Worm (Caenorhabditis elegans) whole organism, L1 larva: ENCODE results near the gene tra-2.

Experiments
- aha-1 ChIP-seq: fragments of 150-350 bp; optimal IDR thresholded peaks from 2 replicates; lab custom pipeline; 2014; ENCODE audit warnings: missing biosample characterization, missing genetic modification characterization
- ceh-8 ChIP-seq: fragments of 200-800 bp; sonication (Bioruptor generic); optimal IDR thresholded peaks from 2 replicates; lab custom pipeline; 2018; ENCODE audit warnings: mild to moderate bottlenecking, missing genetic modification characterization, moderate library complexity, missing compliant biosample characterization
- ceh-82 ChIP-seq, 3 experiments: fragments of 150-350 bp in 1 of 3; sonication (generic microtip) in 2 of 3; optimal IDR thresholded peaks; 2 replicates each; lab custom pipeline; 2014 to 2017; ENCODE audit warnings: missing biosample characterization in 3 of 3, missing genetic modification characterization in 3 of 3
- ces-1 ChIP-seq: fragments of 150-350 bp; optimal IDR thresholded peaks from 2 replicates; lab custom pipeline; 2014; ENCODE audit warnings: missing biosample characterization, missing genetic modification reagents, missing genetic modification characterization
- dpl-1 ChIP-seq, 3 experiments: fragments of 150-350 bp in 2 of 3; sonication (generic microtip) in 1 of 3; optimal IDR thresholded peaks; 2 replicates each; lab custom pipeline; 2014 to 2017; ENCODE audit warnings: missing biosample characterization in 3 of 3, missing genetic modification characterization in 3 of 3, missing genetic modification reagents in 3 of 3
- efl-1 ChIP-seq, 4 experiments: fragments of 150-350 bp; optimal IDR thresholded peaks in 3 of 4; peaks in 1 of 4; 1 replicate in 1 of 4; 2 replicates in 3 of 4; lab custom pipeline; 2014; ENCODE audit warnings: missing biosample characterization in 2 of 4, missing genetic modification characterization in 2 of 4, missing genetic modification reagents in 2 of 4
- efl-3 ChIP-seq: fragments of 200-800 bp; sonication (Bioruptor generic); optimal IDR thresholded peaks from 2 replicates; lab custom pipeline; 2018; ENCODE audit warnings: mild to moderate bottlenecking, missing genetic modification characterization, missing compliant biosample characterization
- egl-13 ChIP-seq: sonication (generic microtip); optimal IDR thresholded peaks from 2 replicates; lab custom pipeline; 2016; ENCODE audit warnings: missing genotype, missing genetic modification reagents, missing genetic modification characterization, missing compliant biosample characterization
- egl-27 ChIP-seq, 2 experiments: fragments of 150-350 bp in 1 of 2; sonication (generic microtip); optimal IDR thresholded peaks; 3 replicates each; lab custom pipeline; 2017 to 2018; ENCODE audit warnings: missing biosample characterization in 2 of 2, missing genetic modification characterization in 2 of 2, missing genetic modification reagents in 2 of 2
- fkh-10 ChIP-seq: sonication (generic microtip); optimal IDR thresholded peaks from 2 replicates; lab custom pipeline; 2017; ENCODE audit warnings: missing biosample characterization, missing genetic modification reagents, missing genetic modification characterization
- fkh-8 ChIP-seq: sonication (generic microtip); optimal IDR thresholded peaks from 2 replicates; lab custom pipeline; 2016; ENCODE audit warnings: mild to moderate bottlenecking, missing genetic modification characterization, missing compliant biosample characterization
- hpl-2 ChIP-seq: fragments of 150-350 bp; optimal IDR thresholded peaks from 2 replicates; lab custom pipeline; 2014; ENCODE audit warnings: missing biosample characterization, missing genetic modification reagents, missing genetic modification characterization
- irx-1 ChIP-seq: sonication (generic microtip); optimal IDR thresholded peaks from 2 replicates; lab custom pipeline; 2016; ENCODE audit warnings: missing genetic modification characterization, missing compliant biosample characterization
- isw-1 ChIP-seq: fragments of 200-800 bp; sonication (Bioruptor generic); IDR thresholded peaks from 2 replicates; pipeline ENCODE4 v1.3.6; 2022; ENCODE audit warnings: missing genetic modification characterization, missing compliant biosample characterization
- jun-1 ChIP-seq: fragments of 150-350 bp; optimal IDR thresholded peaks from 2 replicates; lab custom pipeline; 2014; ENCODE audit warnings: missing biosample characterization, missing genetic modification reagents, missing genetic modification characterization
- lin-14 ChIP-seq: fragments of 200-800 bp; sonication (Bioruptor generic); optimal IDR thresholded peaks from 2 replicates; lab custom pipeline; 2018; ENCODE audit warnings: mild to moderate bottlenecking, missing genetic modification characterization, moderate library complexity, missing compliant biosample characterization
- lin-35 ChIP-seq, 2 experiments: fragments of 150-350 bp; optimal IDR thresholded peaks; 2 replicates each; lab custom pipeline; 2014; ENCODE audit warnings: missing biosample characterization in 2 of 2, missing genetic modification characterization in 2 of 2, missing genetic modification reagents in 2 of 2
- lir-3 ChIP-seq: sonication (generic microtip); optimal IDR thresholded peaks from 2 replicates; lab custom pipeline; 2016; ENCODE audit warnings: mild to moderate bottlenecking, missing genetic modification characterization, moderate library complexity, missing compliant biosample characterization; ENCODE audit not compliant: poor library complexity
- lsy-2 ChIP-seq, 2 experiments: fragments of 150-350 bp; optimal IDR thresholded peaks; 2 replicates each; lab custom pipeline; 2014; ENCODE audit warnings: missing biosample characterization in 2 of 2, missing genetic modification characterization in 2 of 2
- mab-9 ChIP-seq: fragments of 200-800 bp; sonication (Bioruptor generic); IDR thresholded peaks from 2 replicates; pipeline ENCODE4 v1.3.6; 2022; ENCODE audit warnings: missing genetic modification reagents, missing genetic modification characterization, missing compliant biosample characterization
- mep-1 ChIP-seq: fragments of 150-350 bp; optimal IDR thresholded peaks from 2 replicates; lab custom pipeline; 2014; ENCODE audit warnings: missing biosample characterization, missing genetic modification characterization
- nhr-47 ChIP-seq: sonication (generic microtip); optimal IDR thresholded peaks from 2 replicates; lab custom pipeline; 2016; ENCODE audit warnings: mild to moderate bottlenecking, missing genetic modification characterization, moderate library complexity, missing compliant biosample characterization
- nhr-71 ChIP-seq: sonication (generic microtip); optimal IDR thresholded peaks from 2 replicates; lab custom pipeline; 2016; ENCODE audit warnings: mild to moderate bottlenecking, missing genetic modification characterization, moderate library complexity, missing compliant biosample characterization
- nhr-76 ChIP-seq: sonication (generic microtip); optimal IDR thresholded peaks from 2 replicates; lab custom pipeline; 2017; ENCODE audit warnings: missing biosample characterization, missing genetic modification characterization
- nhr-90 ChIP-seq: sonication (generic microtip); optimal IDR thresholded peaks from 2 replicates; lab custom pipeline; 2016; ENCODE audit warnings: mild to moderate bottlenecking, missing genetic modification characterization, missing compliant biosample characterization; ENCODE audit not compliant: poor library complexity
- pax-3 ChIP-seq: fragments of 200-800 bp; sonication (Bioruptor generic); optimal IDR thresholded peaks from 2 replicates; lab custom pipeline; 2018; ENCODE audit warnings: mild to moderate bottlenecking, missing genetic modification characterization, moderate library complexity, missing compliant biosample characterization
- skn-1 ChIP-seq: fragments of 150-350 bp; optimal IDR thresholded peaks from 2 replicates; lab custom pipeline; 2014; ENCODE audit warnings: missing biosample characterization, missing genetic modification characterization
- snu-23 ChIP-seq: sonication (generic microtip); optimal IDR thresholded peaks from 2 replicates; lab custom pipeline; 2016; ENCODE audit warnings: missing genetic modification characterization, missing compliant biosample characterization
- swsn-7 ChIP-seq: sonication (generic microtip); optimal IDR thresholded peaks from 2 replicates; lab custom pipeline; 2016; ENCODE audit warnings: missing genetic modification characterization, missing compliant biosample characterization
- tbx-2 ChIP-seq: sonication (generic microtip); optimal IDR thresholded peaks from 2 replicates; lab custom pipeline; 2016; ENCODE audit warnings: missing genetic modification characterization, missing compliant biosample characterization
- unc-86 ChIP-seq: sonication (generic microtip); optimal IDR thresholded peaks from 2 replicates; lab custom pipeline; 2016; ENCODE audit warnings: missing genetic modification characterization, missing compliant biosample characterization
- unc-98 ChIP-seq: fragments of 200-800 bp; sonication (Bioruptor generic); IDR thresholded peaks from 2 replicates; pipeline ENCODE4 v1.3.6; 2022; ENCODE audit warnings: missing genetic modification characterization, missing compliant biosample characterization
- xbp-1 ChIP-seq: sonication (generic microtip); optimal IDR thresholded peaks from 2 replicates; lab custom pipeline; 2016; ENCODE audit warnings: missing genetic modification characterization, missing compliant biosample characterization
- zag-1 ChIP-seq: fragments of 150-350 bp; optimal IDR thresholded peaks from 2 replicates; lab custom pipeline; 2014; ENCODE audit warnings: missing biosample characterization, missing genetic modification characterization

The tra-2 gene

ce11 chrII:6994677-6995076 lies 29.2 kb upstream of the tra-2 start, which contains the start of gene unc-104:
Gene unc-104 (plus strand): TSS chrII:6994987.
- TF ChIP-seq unc-98 (GFP tag; lab: Robert Waterston, UW) = no peak
- no peak for TF ChIP-seq efl-3 (GFP tag; lab: Kevin White, UChicago)
- peak; percentile 71 for TF ChIP-seq lin-14 (GFP tag; lab: Kevin White, UChicago)
- peak; percentile 1 for TF ChIP-seq mep-1 (tag; lab: Kevin White, UChicago)
- TF ChIP-seq nhr-71 (tag; lab: Kevin White, UChicago) = peak; percentile 21
- peak in 1 of 2 experiments; percentile 19 for TF ChIP-seq lsy-2 (tag; optimal IDR thresholded peaks at IDR 0.05; lab: Kevin White, UChicago)
- TF ChIP-seq nhr-47 = peak; percentile 12
- peak; percentile 14 for TF ChIP-seq zag-1 (tag; lab: Kevin White, UChicago)
- TF ChIP-seq, all 84 proteins: peak for 6

ce11 chrII:6992949-6993348 lies 27.5 kb upstream of the tra-2 start:
- peak; percentile 30 for TF ChIP-seq mep-1 (tag; lab: Kevin White, UChicago)
- peak; percentile 17 for TF ChIP-seq jun-1 (tag; lab: Kevin White, UChicago)
- TF ChIP-seq egl-13 (tag; lab: Kevin White, UChicago) = peak; percentile 55
- peak; percentile 80 for TF ChIP-seq fkh-10 (GFP tag; lab: Kevin White, UChicago)
- TF ChIP-seq xbp-1 (tag; lab: Kevin White, UChicago) = peak; percentile 50
- peak in 1 of 3 experiments; percentile 41 for TF ChIP-seq dpl-1 (GFP tag; optimal IDR thresholded peaks at IDR 0.05; lab: Kevin White, UChicago)
- TF ChIP-seq tbx-2 = peak; percentile 65
- TF ChIP-seq fkh-8 = peak; percentile 85
- peak in 1 of 2 experiments; percentile 23 for TF ChIP-seq efl-1 (optimal IDR thresholded peaks at IDR 0.05; lab: Kevin White, UChicago)
- TF ChIP-seq efl-1 (GFP tag; optimal IDR thresholded peaks at IDR 0.05 in 1 of 2; lab: Kevin White, UChicago) = no peak
- no peak for TF ChIP-seq egl-27 (tag; optimal IDR thresholded peaks at IDR 0.05; lab: Kevin White, UChicago)
- TF ChIP-seq skn-1 (tag; lab: Kevin White, UChicago) = no peak
- peak; percentile 45 to 64 (median 57) for TF ChIP-seq ceh-82 (tag; optimal IDR thresholded peaks at IDR 0.05; lab: Kevin White, UChicago)
- TF ChIP-seq nhr-71 (tag; lab: Kevin White, UChicago) = peak; percentile 78
- TF ChIP-seq unc-86 (tag; lab: Kevin White, UChicago) = peak; percentile 79
- peak; percentile 55 to 59 for TF ChIP-seq lsy-2 (tag; optimal IDR thresholded peaks at IDR 0.05; lab: Kevin White, UChicago)
- TF ChIP-seq lin-14 (GFP tag; lab: Kevin White, UChicago) = peak; percentile 94
- TF ChIP-seq ces-1 = peak; percentile 27
- TF ChIP-seq pax-3 (tag; lab: Kevin White, UChicago) = peak; percentile 43
- TF ChIP-seq snu-23 (GFP tag; lab: Kevin White, UChicago) = peak; percentile 41
- peak; percentile 61 for TF ChIP-seq swsn-7 (tag; lab: Kevin White, UChicago)
- TF ChIP-seq aha-1 (tag; lab: Kevin White, UChicago) = no peak
- TF ChIP-seq hpl-2 = no peak
- TF ChIP-seq lin-35 (GFP tag; optimal IDR thresholded peaks at IDR 0.05; lab: Kevin White, UChicago) = peak in 1 of 2 experiments; percentile 41
- peak; percentile 48 for TF ChIP-seq ceh-8 (GFP tag; lab: Kevin White, UChicago)
- 0 out of 2 replicates have a peak, but pooled peaks have one; percentile 36 for TF ChIP-seq mab-9 (GFP tag; lab: Robert Waterston, UW)
- peak; percentile 37 for TF ChIP-seq irx-1 (tag; lab: Kevin White, UChicago)
- no peak for TF ChIP-seq nhr-90 (tag; lab: Kevin White, UChicago)
- TF ChIP-seq isw-1 (GFP tag; lab: Robert Waterston, UW) = peak; percentile 51
- TF ChIP-seq lir-3 = no peak
- peak; percentile 64 for TF ChIP-seq nhr-47
- no peak for TF ChIP-seq zag-1 (tag; lab: Kevin White, UChicago)

ce11 chrII:6989830-6990287 lies 24.4 kb upstream of the tra-2 start, which contains the start of gene C15F1.1:
Gene C15F1.1 (plus strand): TSS chrII:6989880.
- TF ChIP-seq nhr-76 (no peak), efl-1 (optimal IDR thresholded peaks at IDR 0.05; lab: Kevin White, UChicago) (no peak), efl-1 (GFP tag; optimal IDR thresholded peaks at IDR 0.05 in 1 of 2; lab: Kevin White, UChicago) (peak in 1 of 2 experiments; percentile 77)
